Worm (Caenorhabditis elegans) whole organism, mixed stage, embryonic: ENCODE data around the gene ZK488.5.

Experiments used
- ces-1 ChIP-seq: fragments of 150-350 bp; optimal IDR thresholded peaks from 2 replicates; lab custom pipeline; 2014; ENCODE audit warnings: missing biosample characterization, missing genetic modification reagents, missing genetic modification characterization
- cnd-1 ChIP-seq: fragments of 200-800 bp; sonication (Bioruptor generic); optimal IDR thresholded peaks from 2 replicates; lab custom pipeline; 2018; ENCODE audit warnings: mild to moderate bottlenecking, missing genetic modification characterization, missing compliant biosample characterization
- ham-2 ChIP-seq: fragments of 200-800 bp; sonication (Bioruptor generic); optimal IDR thresholded peaks from 2 replicates; lab custom pipeline; 2018; ENCODE audit warnings: mild to moderate bottlenecking, missing genetic modification characterization, missing compliant biosample characterization
- lsy-2 ChIP-seq: fragments of 150-350 bp; optimal IDR thresholded peaks from 2 replicates; lab custom pipeline; 2014; ENCODE audit warnings: missing biosample characterization, missing genetic modification characterization
- nhr-237 ChIP-seq: fragments of 150-350 bp; optimal IDR thresholded peaks from 2 replicates; lab custom pipeline; 2014; ENCODE audit warnings: missing biosample characterization, missing genetic modification characterization
- nhr-28 ChIP-seq: fragments of 150-350 bp; optimal IDR thresholded peaks from 2 replicates; lab custom pipeline; 2014; ENCODE audit warnings: missing biosample characterization, missing genetic modification characterization
- unc-62 ChIP-seq: fragments of 150-350 bp; optimal IDR thresholded peaks from 2 replicates; lab custom pipeline; 2014; ENCODE audit warnings: missing biosample characterization, missing genetic modification reagents, missing genetic modification characterization

- TF ChIP-seq lsy-2 (tag; lab: Kevin White, UChicago) (no peak), nhr-237 (no peak), ham-2 (GFP tag; lab: Kevin White, UChicago) (no peak), ces-1 (no peak), cnd-1 (tag; lab: Kevin White, UChicago) (no peak), nhr-28 (tag; lab: Kevin White, UChicago) (no peak), unc-62 (GFP tag; lab: Kevin White, UChicago) (no peak)
Measured at ce11 chrV:617917-618316, 24.9 kb downstream of the ZK488.5 start.
